Worm (Caenorhabditis elegans): ENCODE data around the gene Y56A3A.41.

DNA sequence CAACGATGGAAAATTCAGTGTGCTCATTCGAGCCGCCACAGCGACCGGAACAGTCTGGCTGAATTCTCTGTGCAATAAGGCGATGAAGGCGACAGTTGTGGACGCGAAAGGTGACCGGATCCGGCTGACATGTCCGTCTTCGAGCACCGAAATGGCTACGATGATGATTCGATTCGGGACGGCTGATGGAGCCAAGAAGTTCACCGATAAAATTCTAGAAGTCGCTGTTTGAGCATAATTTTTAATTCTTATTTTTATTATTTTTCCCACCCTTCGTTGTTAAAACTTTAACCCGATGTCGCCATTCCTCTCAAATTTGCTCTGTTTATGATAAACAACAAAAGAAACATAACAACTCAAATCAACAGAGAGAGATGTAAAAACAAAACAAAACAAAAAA lies 24.7 kb upstream of the Y56A3A.41 start:
- no peak for TF ChIP-seq nhr-237 (tag; optimal IDR thresholded peaks at IDR 0.05)
- TF ChIP-seq ztf-11 (tag; optimal IDR thresholded peaks at IDR 0.05), result no peak
- TF ChIP-seq pag-3 (tag; optimal IDR thresholded peaks at IDR 0.05; ENCODE audit: borderline replicate concordance, insufficient read depth), result no peak
- no peak for TF ChIP-seq dsc-1 (tag; optimal IDR thresholded peaks at IDR 0.05)
- no peak for TF ChIP-seq unc-130 (tag; optimal IDR thresholded peaks at IDR 0.05)
- TF ChIP-seq jun-1 (tag; optimal IDR thresholded peaks at IDR 0.05), result no peak
- no peak for TF ChIP-seq mdl-1 (tag; optimal IDR thresholded peaks at IDR 0.05)
- no peak for TF ChIP-seq alr-1 (tag; optimal IDR thresholded peaks at IDR 0.05; ENCODE audit: borderline replicate concordance)
